Worm (Caenorhabditis elegans): Measurements from ENCODE around the gene osm-12.
A peak's percentile ranks its signal among the peaks of the same experiment; 100 is the strongest.

osm-12 gene

DNA sequence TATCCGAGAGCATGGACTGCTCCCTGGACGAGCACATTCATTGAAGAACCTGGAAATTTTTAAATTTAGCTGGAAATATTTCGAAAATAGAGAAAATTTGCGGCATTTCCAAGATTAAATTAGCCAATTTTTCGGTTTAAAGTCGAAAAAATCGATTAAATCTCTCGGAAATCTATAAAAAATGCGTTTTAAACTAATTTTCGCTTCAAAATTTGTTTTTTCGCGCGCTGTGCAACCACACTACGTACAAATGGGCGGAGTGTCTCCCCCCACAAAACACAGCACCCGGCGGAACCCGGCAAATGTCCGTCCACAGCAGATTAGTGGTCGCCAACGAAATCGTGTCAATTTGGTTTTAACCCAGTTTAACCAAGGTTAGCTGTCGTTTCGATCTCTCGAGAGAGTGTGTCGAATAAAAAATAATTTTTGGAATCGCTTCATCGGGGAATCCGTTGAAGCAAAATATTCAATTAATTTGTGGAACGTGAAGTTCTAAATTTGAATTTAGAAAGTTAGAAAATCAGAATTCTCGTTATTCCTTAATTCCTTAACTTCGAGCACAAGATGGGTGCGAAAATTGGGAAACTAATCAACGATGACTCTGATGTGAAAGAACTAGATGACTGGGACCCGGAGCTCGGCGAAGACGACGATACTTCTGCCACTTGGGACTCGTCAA, 47.9 kb upstream of the osm-12 start, which contains the start of the genes tim-1 and Y75B8A.23 (continued):
- TF ChIP-seq R02D3.7 (tag; optimal IDR thresholded peaks at IDR 0.05) (peak; percentile 33), dmd-9 (GFP tag; IDR thresholded peaks at IDR 0.05) (peak; percentile 90), nhr-11 (tag; optimal IDR thresholded peaks at IDR 0.05) (peak; percentile 92), nhr-42 (GFP tag; IDR thresholded peaks at IDR 0.05) (peak; percentile 84), ZK337.2 (GFP tag; IDR thresholded peaks at IDR 0.05) (peak; percentile 42; the same call in 1 of the 2 replicates), lin-38 (GFP tag; IDR thresholded peaks at IDR 0.05) (peak; percentile 93), hlh-11 (tag; optimal IDR thresholded peaks at IDR 0.05) (peak; percentile 90), jun-1 (tag; optimal IDR thresholded peaks at IDR 0.05) (peak; percentile 73), lin-1 (GFP tag; IDR thresholded peaks at IDR 0.05) (peak; percentile 75), nhr-48 (tag; optimal IDR thresholded peaks at IDR 0.05) (peak; percentile 74), unc-62 (GFP tag; optimal IDR thresholded peaks at IDR 0.05 in 1 of 2) (peak in 1 of 2 experiments; percentile 97), unc-62 (tag; optimal IDR thresholded peaks at IDR 0.05) (no peak), T20F7.1 (GFP tag; optimal IDR thresholded peaks at IDR 0.05) (no peak), zfp-3 (GFP tag; conservative IDR thresholded peaks at IDR 0.05) (peak; percentile 91), nhr-76 (tag; optimal IDR thresholded peaks at IDR 0.05) (no peak), hlh-30 (tag; optimal IDR thresholded peaks at IDR 0.05; ENCODE audit: insufficient read depth) (peak; percentile 92), daf-19 (GFP tag; conservative IDR thresholded peaks at IDR 0.05) (no peak), cey-2 (tag; optimal IDR thresholded peaks at IDR 0.05; ENCODE audit: borderline replicate concordance, insufficient read depth) (no peak), daf-16 (GFP tag; optimal IDR thresholded peaks at IDR 0.05) (peak; percentile 56 to 87), daf-16 (tag; optimal IDR thresholded peaks at IDR 0.05) (peak; percentile 88), ceh-44 (GFP tag; IDR thresholded peaks at IDR 0.05) (peak; percentile 75), Y5F2A.4 (GFP tag; optimal IDR thresholded peaks at IDR 0.05) (peak; percentile 54), lim-7 (GFP tag; IDR thresholded peaks at IDR 0.05) (peak; percentile 67; the same call in 1 of the 2 replicates), attf-4 (tag; optimal IDR thresholded peaks at IDR 0.05) (no peak), nhr-102 (tag; optimal IDR thresholded peaks at IDR 0.05) (peak; percentile 91), pqm-1 (tag; optimal IDR thresholded peaks at IDR 0.05) (peak; percentile 37), F44E2.7 (GFP tag; IDR thresholded peaks at IDR 0.05) (0 out of 2 replicates have a peak, but pooled peaks have one; percentile 34), ceh-32 (tag; optimal IDR thresholded peaks at IDR 0.05; ENCODE audit: poor library complexity) (peak; percentile 51), madf-5 (GFP tag; IDR thresholded peaks at IDR 0.05) (no peak), madf-9 (GFP tag; conservative IDR thresholded peaks at IDR 0.05) (peak; percentile 53), php-3 (GFP tag; IDR thresholded peaks at IDR 0.05) (peak; percentile 50; the same call in 1 of the 2 replicates), spr-3 (GFP tag; optimal IDR thresholded peaks at IDR 0.05) (peak; percentile 90), ces-1 (GFP tag; optimal IDR thresholded peaks at IDR 0.05) (no peak), zfp-2 (tag; optimal IDR thresholded peaks at IDR 0.05) (peak; percentile 52), nhr-77 (tag; optimal IDR thresholded peaks at IDR 0.05) (peak; percentile 92), lin-15B (tag; optimal IDR thresholded peaks at IDR 0.05) (peak; percentile 16), sdz-12 (GFP tag; optimal IDR thresholded peaks at IDR 0.05) (peak; percentile 79), F10B5.3 (tag; optimal IDR thresholded peaks at IDR 0.05) (peak; percentile 66), mep-1 (tag; optimal IDR thresholded peaks at IDR 0.05) (peak; percentile 98), Y48G9A.11 (GFP tag; IDR thresholded peaks at IDR 0.05) (peak; percentile 57), lsy-2 (tag; optimal IDR thresholded peaks at IDR 0.05) (peak; percentile 42 to 95), gei-8 (GFP tag; optimal IDR thresholded peaks at IDR 0.05) (peak; percentile 60), ceh-82 (tag; optimal IDR thresholded peaks at IDR 0.05) (no peak), daf-8 (GFP tag; IDR thresholded peaks at IDR 0.05) (0 out of 2 replicates have a peak, but pooled peaks have one; percentile 52), arid-1 (GFP tag; conservative IDR thresholded peaks at IDR 0.05) (peak; percentile 89), pha-4 (GFP tag; IDR thresholded peaks at IDR 0.05) (peak; percentile 81; the same call in 1 of the 2 replicates), pha-4 (tag; optimal IDR thresholded peaks at IDR 0.05) (no peak), tra-1 (GFP tag; IDR thresholded peaks at IDR 0.05) (0 out of 2 replicates have a peak, but pooled peaks have one; percentile 31), mdl-1 (tag; optimal IDR thresholded peaks at IDR 0.05) (peak; percentile 49 to 73), nhr-237 (tag; optimal IDR thresholded peaks at IDR 0.05) (no peak)
